Worm (Caenorhabditis elegans) whole organism, L4 larva: ENCODE results near the gene sph-1.

Source experiments
- F10B5.3 ChIP-seq: sonication (generic microtip); optimal IDR thresholded peaks from 2 replicates; lab custom pipeline; 2016; ENCODE audit warnings: mild to moderate bottlenecking, missing genetic modification characterization, missing compliant biosample characterization
- F37D6.2 ChIP-seq: sonication (generic microtip); optimal IDR thresholded peaks from 2 replicates; lab custom pipeline; 2016; ENCODE audit warnings: mild to moderate bottlenecking, missing genetic modification characterization, missing compliant biosample characterization
- F44E2.7 ChIP-seq: fragments of 200-800 bp; sonication (Bioruptor generic); IDR thresholded peaks from 2 replicates; pipeline ENCODE4 v2.1.2; 2022; ENCODE audit warnings: missing genetic modification characterization, missing compliant biosample characterization
- R02D3.7 ChIP-seq: fragments of 150-350 bp; sonication (generic microtip); optimal IDR thresholded peaks from 3 replicates; lab custom pipeline; 2014; ENCODE audit warnings: missing biosample characterization, missing genetic modification characterization
- aha-1 ChIP-seq: fragments of 150-350 bp; peaks from one replicate; lab custom pipeline; 2014; ENCODE audit warnings: missing biosample characterization, missing genetic modification characterization
- ama-1 ChIP-seq: fragments of 150-350 bp; optimal IDR thresholded peaks from 2 replicates; lab custom pipeline; 2014; ENCODE audit warnings: inconsistent platforms, mixed read lengths
- ceh-32 ChIP-seq: sonication (generic microtip); optimal IDR thresholded peaks from 2 replicates; lab custom pipeline; 2016; ENCODE audit warnings: mild to moderate bottlenecking, missing genetic modification characterization, missing compliant biosample characterization; ENCODE audit not compliant: poor library complexity
- ceh-62 ChIP-seq: sonication (generic microtip); optimal IDR thresholded peaks from 2 replicates; lab custom pipeline; 2017; ENCODE audit warnings: missing biosample characterization, missing genetic modification characterization
- ces-1 ChIP-seq: fragments of 150-350 bp; sonication (generic microtip); optimal IDR thresholded peaks from 4 replicates; lab custom pipeline; 2014; ENCODE audit warnings: missing biosample characterization, missing genetic modification reagents, missing genetic modification characterization
- cey-2 ChIP-seq: sonication (generic microtip); optimal IDR thresholded peaks from 3 replicates; lab custom pipeline; 2017; ENCODE audit warnings: missing genetic modification characterization, mild to moderate bottlenecking, missing compliant biosample characterization, antibody characterized with exemption, borderline replicate concordance; ENCODE audit not compliant: insufficient read depth
- ctbp-1 ChIP-seq: fragments of 200-800 bp; sonication (Bioruptor generic); IDR thresholded peaks from 2 replicates; pipeline ENCODE4 v1.3.6; 2022; ENCODE audit warnings: missing genetic modification reagents, missing genetic modification characterization, missing compliant biosample characterization
- daf-19 ChIP-seq: fragments of 200-800 bp; sonication (Bioruptor generic); conservative IDR thresholded peaks from 2 replicates; pipeline ENCODE4 v1.3.6; 2022; ENCODE audit warnings: missing genetic modification characterization, missing compliant biosample characterization
- dmd-6 ChIP-seq: fragments of 200-800 bp; sonication (Bioruptor generic); IDR thresholded peaks from 2 replicates; pipeline ENCODE4 v1.3.6; 2022; ENCODE audit warnings: missing genetic modification reagents, missing genetic modification characterization, missing compliant biosample characterization
- dmd-9 ChIP-seq: fragments of 200-800 bp; sonication (Bioruptor generic); IDR thresholded peaks from 2 replicates; pipeline ENCODE4 v1.3.6; 2022; ENCODE audit warnings: missing genetic modification reagents, missing genetic modification characterization, missing compliant biosample characterization
- duxl-1 ChIP-seq: sonication (generic microtip); optimal IDR thresholded peaks from 2 replicates; lab custom pipeline; 2016; ENCODE audit warnings: mild to moderate bottlenecking, missing genetic modification characterization, moderate library complexity, missing compliant biosample characterization; ENCODE audit not compliant: poor library complexity
- fkh-10 ChIP-seq: fragments of 150-350 bp; optimal IDR thresholded peaks from 2 replicates; lab custom pipeline; 2014; ENCODE audit warnings: missing biosample characterization, missing genetic modification reagents, missing genetic modification characterization
- hif-1 ChIP-seq, 2 experiments: sonication (generic microtip); optimal IDR thresholded peaks; 2 replicates each; lab custom pipeline; 2016 to 2017; ENCODE audit warnings: missing compliant biosample characterization in 2 of 2, missing genetic modification characterization in 2 of 2, missing genetic modification reagents in 2 of 2, missing genotype in 2 of 2, mild to moderate bottlenecking in 1 of 2
- hlh-11 ChIP-seq: fragments of 200-800 bp; sonication (Bioruptor generic); optimal IDR thresholded peaks from 2 replicates; lab custom pipeline; 2018; ENCODE audit warnings: mild to moderate bottlenecking, missing genetic modification characterization, missing compliant biosample characterization
- hmg-1.1 ChIP-seq: fragments of 200-800 bp; sonication (Bioruptor generic); IDR thresholded peaks from 2 replicates; pipeline ENCODE4 v1.3.6; 2022; ENCODE audit warnings: missing genetic modification reagents, missing genetic modification characterization, missing compliant biosample characterization
- lim-7 ChIP-seq: fragments of 200-800 bp; sonication (Bioruptor generic); IDR thresholded peaks from 2 replicates; pipeline ENCODE4 v1.3.6; 2022; ENCODE audit warnings: missing genetic modification characterization, missing compliant biosample characterization
- lin-1 ChIP-seq: fragments of 200-800 bp; sonication (Bioruptor generic); IDR thresholded peaks from 2 replicates; pipeline ENCODE4 v1.3.6; 2022; ENCODE audit warnings: missing genetic modification reagents, missing genetic modification characterization, missing compliant biosample characterization
- lin-15B ChIP-seq: fragments of 150-350 bp; sonication (generic microtip); optimal IDR thresholded peaks from 3 replicates; lab custom pipeline; 2014; ENCODE audit warnings: missing biosample characterization, missing genetic modification characterization
- lin-29 ChIP-seq: fragments of 200-800 bp; sonication (Bioruptor generic); IDR thresholded peaks from 2 replicates; pipeline ENCODE4 v1.3.6; 2022; ENCODE audit warnings: missing genetic modification reagents, missing genetic modification characterization, missing compliant biosample characterization
- lir-3 ChIP-seq: sonication (generic microtip); optimal IDR thresholded peaks from 2 replicates; lab custom pipeline; 2016; ENCODE audit warnings: mild to moderate bottlenecking, missing genetic modification characterization, missing compliant biosample characterization
- lsy-2 ChIP-seq, 2 experiments: fragments of 150-350 bp in 1 of 2; sonication (generic microtip) in 1 of 2; optimal IDR thresholded peaks; 2 replicates each; lab custom pipeline; 2014 to 2017; ENCODE audit warnings: missing biosample characterization in 2 of 2, missing genetic modification characterization in 2 of 2
- madf-5 ChIP-seq, 2 experiments: fragments of 200-800 bp; sonication (Bioruptor generic); IDR thresholded peaks; 2 replicates each; pipeline ENCODE4 v1.3.6; 2022; ENCODE audit warnings: missing compliant biosample characterization in 2 of 2, missing genetic modification characterization in 2 of 2
- mes-2 ChIP-seq: sonication (generic microtip); optimal IDR thresholded peaks from 2 replicates; lab custom pipeline; 2016; ENCODE audit warnings: missing genotype, mild to moderate bottlenecking, missing genetic modification characterization, missing compliant biosample characterization; ENCODE audit not compliant: poor library complexity, severe bottlenecking
- mxl-2 ChIP-seq: fragments of 200-800 bp; sonication (Bioruptor generic); conservative IDR thresholded peaks from 2 replicates; pipeline ENCODE4 v1.3.6; 2022; ENCODE audit warnings: missing genetic modification reagents, missing genetic modification characterization, missing compliant biosample characterization
- mxl-3 ChIP-seq: fragments of 200-800 bp; sonication (Bioruptor generic); optimal IDR thresholded peaks from 2 replicates; lab custom pipeline; 2018; ENCODE audit warnings: mild to moderate bottlenecking, missing genetic modification characterization, missing compliant biosample characterization
- nhr-111 ChIP-seq: fragments of 200-800 bp; sonication (Bioruptor generic); optimal IDR thresholded peaks from 2 replicates; lab custom pipeline; 2018; ENCODE audit warnings: mild to moderate bottlenecking, missing genetic modification characterization, missing compliant biosample characterization
- nhr-41 ChIP-seq: fragments of 200-800 bp; sonication (Bioruptor generic); IDR thresholded peaks from 2 replicates; pipeline ENCODE4 v1.3.6; 2022; ENCODE audit warnings: missing genetic modification reagents, missing genetic modification characterization, missing compliant biosample characterization
- nhr-42 ChIP-seq: fragments of 200-800 bp; sonication (Bioruptor generic); IDR thresholded peaks from 2 replicates; pipeline ENCODE4 v1.3.6; 2022; ENCODE audit warnings: missing genetic modification characterization, missing compliant biosample characterization
- nhr-48 ChIP-seq: sonication (generic microtip); optimal IDR thresholded peaks from 2 replicates; lab custom pipeline; 2016; ENCODE audit warnings: mild to moderate bottlenecking, missing genetic modification characterization, missing compliant biosample characterization
- nhr-77 ChIP-seq: fragments of 150-350 bp; optimal IDR thresholded peaks from 2 replicates; lab custom pipeline; 2014; ENCODE audit warnings: missing biosample characterization, missing genetic modification characterization
- pqm-1 ChIP-seq: sonication (generic microtip); optimal IDR thresholded peaks from 2 replicates; lab custom pipeline; 2017; ENCODE audit warnings: missing biosample characterization, missing genetic modification characterization
- rbr-2 ChIP-seq: sonication (generic microtip); optimal IDR thresholded peaks from 2 replicates; lab custom pipeline; 2016; ENCODE audit warnings: missing genotype, missing genetic modification characterization, missing compliant biosample characterization
- snpc-4 ChIP-seq: fragments of 150-350 bp; optimal IDR thresholded peaks from 2 replicates; lab custom pipeline; 2014; ENCODE audit warnings: missing biosample characterization, missing genetic modification characterization
- spr-3 ChIP-seq: fragments of 200-800 bp; sonication (Bioruptor generic); optimal IDR thresholded peaks from 2 replicates; lab custom pipeline; 2018; ENCODE audit warnings: mild to moderate bottlenecking, missing genetic modification characterization, missing compliant biosample characterization
- unc-130 ChIP-seq: sonication (generic microtip); optimal IDR thresholded peaks from 2 replicates; lab custom pipeline; 2016; ENCODE audit warnings: missing genetic modification reagents, missing genetic modification characterization, missing compliant biosample characterization
- unc-62 ChIP-seq, 3 experiments: fragments of 150-350 bp in 1 of 3; sonication (generic microtip); optimal IDR thresholded peaks in 2 of 3; peaks in 1 of 3; 1 replicate in 1 of 3; 2 replicates in 2 of 3; lab custom pipeline; 2014 to 2017; ENCODE audit warnings: missing biosample characterization in 3 of 3, missing genetic modification characterization in 3 of 3, missing genetic modification reagents in 3 of 3, missing genotype in 1 of 3
- ztf-7 ChIP-seq: fragments of 150-350 bp; optimal IDR thresholded peaks from 2 replicates; lab custom pipeline; 2014; ENCODE audit warnings: missing biosample characterization, missing genetic modification characterization

Gene sph-1

ce11 chrIV:8133536-8133935 lies at the start of gene sph-1 (continued):
- TF ChIP-seq ceh-62 (tag; lab: Kevin White, UChicago), result no peak
- TF ChIP-seq, all 104 proteins: peak for 23

ce11 chrIV:8182566-8182965 lies 49.2 kb upstream of the sph-1 start:
- TF ChIP-seq F10B5.3 (tag; lab: Kevin White, UChicago) (no peak), nhr-42 (no peak), spr-3 (no peak), nhr-48 (tag; lab: Kevin White, UChicago) (no peak), F37D6.2 (no peak), rbr-2 (tag; lab: Kevin White, UChicago) (no peak), aha-1 (peak; percentile 48), snpc-4 (tag; lab: Kevin White, UChicago) (no peak), lsy-2 (tag; optimal IDR thresholded peaks at IDR 0.05; lab: Kevin White, UChicago) (no peak), hlh-11 (tag; lab: Kevin White, UChicago) (no peak), dmd-6 (GFP tag; lab: Robert Waterston, UW) (no peak), hmg-1.1 (no peak), unc-62 (GFP tag; optimal IDR thresholded peaks at IDR 0.05 in 1 of 2; lab: Kevin White, UChicago) (peak in 1 of 2 experiments; percentile 16), unc-62 (tag; optimal IDR thresholded peaks at IDR 0.05; lab: Kevin White, UChicago) (no peak), ces-1 (GFP tag; lab: Kevin White, UChicago) (peak; percentile 7), nhr-77 (tag; lab: Kevin White, UChicago) (no peak), lim-7 (GFP tag; lab: Robert Waterston, UW) (no peak), madf-5 (GFP tag; IDR thresholded peaks at IDR 0.05; lab: Robert Waterston, UW) (no peak), nhr-41 (GFP tag; lab: Robert Waterston, UW) (no peak), duxl-1 (tag; lab: Kevin White, UChicago) (no peak), ceh-32 (tag; lab: Kevin White, UChicago) (no peak)

DNA sequence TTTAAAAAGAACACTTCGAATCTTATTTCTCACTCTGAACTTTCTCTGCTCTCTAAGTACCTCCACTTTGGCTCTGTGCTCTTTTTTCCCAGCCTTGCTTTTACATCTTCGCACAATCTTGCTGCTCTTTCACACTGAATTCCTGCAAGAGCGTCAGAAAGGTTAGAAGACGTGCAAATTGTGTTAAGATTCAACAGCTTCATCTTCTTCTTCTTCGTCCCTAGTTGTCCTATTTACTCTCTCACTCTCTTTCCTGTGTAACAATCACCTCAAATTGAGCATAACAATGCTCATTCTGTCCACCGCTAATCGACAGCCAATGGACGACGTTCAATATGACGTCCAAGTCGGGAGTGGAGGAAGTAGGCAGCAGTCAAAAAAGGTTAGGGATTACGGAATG lies 48.0 kb upstream of the sph-1 start:
- TF ChIP-seq aha-1 (peak; percentile 73), fkh-10 (peak; percentile 94), nhr-111 (GFP tag; lab: Kevin White, UChicago) (no peak), ctbp-1 (GFP tag; lab: Robert Waterston, UW) (0 out of 2 replicates have a peak, but pooled peaks have one; percentile 27)

ce11 chrIV:8175686-8176532 lies 42.6 kb upstream of the sph-1 start, which contains the start of gene pct-1:
Gene pct-1, plus strand, starts transcription at chrIV:8176482.
- TF ChIP-seq unc-62 (GFP tag; optimal IDR thresholded peaks at IDR 0.05 in 1 of 2; lab: Kevin White, UChicago) (peak in 1 of 2 experiments; percentile 82), unc-62 (tag; optimal IDR thresholded peaks at IDR 0.05; lab: Kevin White, UChicago) (no peak), dmd-9 (GFP tag; lab: Robert Waterston, UW) (no peak), mxl-2 (GFP tag; lab: Robert Waterston, UW) (no peak), ama-1 (no peak), ztf-7 (tag; lab: Kevin White, UChicago) (no peak), dmd-6 (GFP tag; lab: Robert Waterston, UW) (no peak), aha-1 (peak; percentile 2), lin-1 (GFP tag; lab: Robert Waterston, UW) (no peak), cey-2 (tag; lab: Kevin White, UChicago) (no peak)
- TF ChIP-seq, all 104 proteins: peak for 2

ce11 chrIV:8174792-8175191 lies 41.4 kb upstream of the sph-1 start:
- peak; percentile 62 for TF ChIP-seq mxl-3 (GFP tag; lab: Kevin White, UChicago)
- TF ChIP-seq lin-1 (GFP tag; lab: Robert Waterston, UW), result peak; percentile 71; the same call in 1 of the 2 replicates
- no peak for TF ChIP-seq lin-29
- TF ChIP-seq daf-19, result no peak
- TF ChIP-seq ctbp-1 (GFP tag; lab: Robert Waterston, UW), result no peak
- TF ChIP-seq madf-5 (GFP tag; IDR thresholded peaks at IDR 0.05; lab: Robert Waterston, UW), result no peak
- TF ChIP-seq unc-130 (GFP tag; lab: Kevin White, UChicago), result no peak
- TF ChIP-seq pqm-1 (tag; lab: Kevin White, UChicago), result peak; percentile 90
- TF ChIP-seq lin-15B (tag; lab: Kevin White, UChicago), result no peak
- no peak for TF ChIP-seq hif-1 (tag; optimal IDR thresholded peaks at IDR 0.05; lab: Kevin White, UChicago)
- TF ChIP-seq R02D3.7 (tag; lab: Kevin White, UChicago), result no peak
- TF ChIP-seq lir-3 (tag; lab: Kevin White, UChicago), result no peak
- no peak for TF ChIP-seq F44E2.7 (GFP tag; lab: Robert Waterston, UW)
- TF ChIP-seq ceh-62 (tag; lab: Kevin White, UChicago), result no peak
- TF ChIP-seq mes-2 (tag; lab: Kevin White, UChicago), result no peak
